Worm (Caenorhabditis elegans): ENCODE measurements around the gene nspb-9.

DNA sequence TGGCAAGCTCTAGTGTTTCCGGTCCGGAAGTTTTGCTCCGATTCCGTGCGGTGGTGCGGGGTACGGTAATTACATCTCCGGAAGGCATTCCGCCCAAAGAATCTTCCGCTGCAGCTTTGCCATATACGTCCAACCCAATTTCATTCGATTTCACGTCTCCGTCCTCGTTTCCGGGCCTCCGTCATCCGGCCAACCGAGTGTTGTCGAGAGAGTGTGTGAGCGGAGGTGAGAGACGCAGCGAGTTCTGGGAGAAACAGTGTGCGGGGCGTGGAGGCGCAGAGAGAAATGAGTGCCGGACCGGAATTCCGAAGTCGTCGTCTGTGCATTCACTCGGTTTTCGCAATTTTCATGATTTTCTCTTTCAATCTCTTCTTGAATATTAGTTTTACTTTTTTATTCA, 11.3 kb upstream of the nspb-9 start:
- TF ChIP-seq nfya-2 (GFP tag; IDR thresholded peaks at IDR 0.05) (no peak), sea-2 (GFP tag; IDR thresholded peaks at IDR 0.05) (no peak), nhr-90 (tag; optimal IDR thresholded peaks at IDR 0.05) (no peak), F33H1.4 (GFP tag; IDR thresholded peaks at IDR 0.05) (no peak)

Measured in whole organism, young adult.